Fruit fly (Drosophila melanogaster): ENCODE data around the gene pdm2.

DNA sequence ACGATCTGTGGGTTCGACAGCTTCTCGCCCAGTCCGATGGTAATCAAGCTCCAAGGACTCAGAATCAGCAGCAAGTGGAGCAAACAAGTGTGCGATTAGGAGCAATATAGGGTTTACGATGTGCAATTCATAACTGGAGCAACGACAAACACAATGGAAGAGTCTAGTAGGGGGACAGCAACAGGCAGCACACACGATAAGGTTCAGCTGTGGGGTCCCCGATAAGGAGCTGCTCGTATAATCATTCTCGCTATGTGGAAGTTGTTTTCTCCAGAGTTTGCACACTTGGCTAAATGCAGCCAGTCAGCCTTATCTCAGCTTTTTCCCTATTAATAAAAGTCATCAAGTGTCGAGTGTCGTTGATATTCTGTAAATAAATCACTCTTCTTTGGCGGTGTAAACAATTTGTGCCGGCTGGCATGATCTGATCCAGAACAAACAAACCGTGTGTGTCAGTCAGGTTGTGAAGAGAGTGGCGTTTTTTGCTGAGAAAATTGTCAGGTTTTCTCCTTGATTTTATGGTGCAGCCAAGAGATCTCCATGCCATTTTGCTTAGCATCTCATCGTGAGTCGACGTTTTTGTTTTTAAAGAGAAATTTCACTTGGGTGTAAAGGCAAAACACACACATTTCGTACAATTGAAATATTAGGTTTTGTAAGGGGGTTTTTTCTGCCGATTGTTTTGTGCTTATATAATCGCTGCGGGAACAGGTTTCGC is 62.9 kb downstream of the pdm2 start:
- TF ChIP-seq CG8319 (GFP tag; optimal IDR thresholded peaks at IDR 0.05), result no peak
- TF ChIP-seq CG34406 (GFP tag; optimal IDR thresholded peaks at IDR 0.05), result no peak
- no peak for TF ChIP-seq Blimp-1 (GFP tag; optimal IDR thresholded peaks at IDR 0.05)
- no peak for TF ChIP-seq CG6854 (GFP tag; optimal IDR thresholded peaks at IDR 0.05)
- no peak for TF ChIP-seq Ets96B (tag; optimal IDR thresholded peaks at IDR 0.05)
- TF ChIP-seq cyc (GFP tag; optimal IDR thresholded peaks at IDR 0.05), result no peak
- no peak for TF ChIP-seq fd59A (GFP tag; optimal IDR thresholded peaks at IDR 0.05)
- TF ChIP-seq lz (GFP tag; optimal IDR thresholded peaks at IDR 0.05), result no peak
- TF ChIP-seq Ets21C (GFP tag; optimal IDR thresholded peaks at IDR 0.05), result no peak
- TF ChIP-seq pdm3 (GFP tag; optimal IDR thresholded peaks at IDR 0.05), result no peak

All from whole organism, prepupa.